Worm (Caenorhabditis elegans): Measurements from ENCODE around the gene Y77E11A.23.

- TF ChIP-seq lin-13 (GFP tag; optimal IDR thresholded peaks at IDR 0.05) (no peak), skn-1 (tag; optimal IDR thresholded peaks at IDR 0.05) (no peak), mbf-1 (tag; optimal IDR thresholded peaks at IDR 0.05) (no peak), ztf-4 (tag; optimal IDR thresholded peaks at IDR 0.05) (no peak)
These were observed 40.1 kb downstream of the Y77E11A.23 start for ce11 chrIV:1390102-1390501.
